Fruit fly (Drosophila melanogaster) whole organism, embryonic: Measurements from ENCODE around the gene CG5515.

Source experiments
- Atf3 ChIP-seq: fragments of 200-800 bp; sonication (Bioruptor generic); optimal IDR thresholded peaks from 3 replicates; lab custom pipeline; 2016; ENCODE audit warnings: missing biosample characterization, missing genetic modification characterization
- BtbVII ChIP-seq: fragments of 200-800 bp; sonication (Bioruptor generic); optimal IDR thresholded peaks from 3 replicates; lab custom pipeline; 2017; ENCODE audit warnings: missing biosample characterization, mild to moderate bottlenecking, missing genetic modification characterization
- CG10147 ChIP-seq: fragments of 200-800 bp; sonication (Bioruptor generic); optimal IDR thresholded peaks from 2 replicates; lab custom pipeline; 2019; ENCODE audit warnings: missing biosample characterization, mild to moderate bottlenecking, missing genetic modification characterization, moderate library complexity
- CG10431 ChIP-seq: fragments of 200-800 bp; sonication (Bioruptor generic); optimal IDR thresholded peaks from 3 replicates; lab custom pipeline; 2018; ENCODE audit warnings: missing biosample characterization, mild to moderate bottlenecking, missing genetic modification characterization
- CG11504 ChIP-seq: fragments of 200-800 bp; sonication (Bioruptor generic); optimal IDR thresholded peaks from 3 replicates; lab custom pipeline; 2019; ENCODE audit warnings: missing biosample characterization, mild to moderate bottlenecking, missing genetic modification characterization, moderate library complexity
- CG12104 ChIP-seq: fragments of 200-800 bp; sonication (Bioruptor generic); optimal IDR thresholded peaks from 3 replicates; lab custom pipeline; 2016; ENCODE audit warnings: missing biosample characterization, missing genetic modification characterization
- CG13123 ChIP-seq: fragments of 200-800 bp; sonication (Bioruptor generic); optimal IDR thresholded peaks from 2 replicates; lab custom pipeline; 2016; ENCODE audit warnings: missing biosample characterization, missing genetic modification characterization
- CG13424 ChIP-seq: fragments of 200-800 bp; sonication (Bioruptor generic); optimal IDR thresholded peaks from 2 replicates; lab custom pipeline; 2019; ENCODE audit warnings: missing biosample characterization, mild to moderate bottlenecking, missing genetic modification characterization, moderate library complexity
- CG16813 ChIP-seq: fragments of 200-800 bp; sonication (Bioruptor generic); IDR thresholded peaks from 3 replicates; pipeline ENCODE4 v1.3.6; 2022; ENCODE audit warnings: missing biosample characterization, missing genetic modification characterization; ENCODE audit not compliant: partially characterized antibody
- CG17612 ChIP-seq: fragments of 200-800 bp; sonication (Bioruptor generic); IDR thresholded peaks from 2 replicates; pipeline ENCODE4 v1.3.6; 2022; ENCODE audit warnings: missing biosample characterization, missing genetic modification characterization
- CG17829 ChIP-seq: fragments of 200-800 bp; optimal IDR thresholded peaks from 2 replicates; lab custom pipeline; 2019; ENCODE audit warnings: missing biosample characterization, mild to moderate bottlenecking, missing genetic modification characterization, moderate library complexity
- CG2202 ChIP-seq: fragments of 200-800 bp; sonication (Bioruptor generic); optimal IDR thresholded peaks from 2 replicates; lab custom pipeline; 2018; ENCODE audit warnings: missing biosample characterization, mild to moderate bottlenecking, missing genetic modification characterization
- CG2678 ChIP-seq: fragments of 200-800 bp; sonication (Bioruptor generic); optimal IDR thresholded peaks from 3 replicates; lab custom pipeline; 2019; ENCODE audit warnings: missing biosample characterization, mild to moderate bottlenecking, missing genetic modification characterization, moderate library complexity
- CG3065 ChIP-seq: fragments of 200-800 bp; sonication (Bioruptor generic); optimal IDR thresholded peaks from 2 replicates; lab custom pipeline; 2016; ENCODE audit warnings: missing biosample characterization, missing genetic modification characterization
- CG32532 ChIP-seq: fragments of 200-800 bp; sonication (Bioruptor generic); IDR thresholded peaks from 2 replicates; pipeline ENCODE4 v1.3.6; 2022; ENCODE audit warnings: missing biosample characterization, missing genetic modification characterization
- CG4854 ChIP-seq: fragments of 200-800 bp; sonication (Bioruptor generic); optimal IDR thresholded peaks from 2 replicates; lab custom pipeline; 2016; ENCODE audit warnings: missing biosample characterization, missing genetic modification characterization, inconsistent platforms
- CG7786 ChIP-seq: fragments of 200-800 bp; sonication (Bioruptor generic); optimal IDR thresholded peaks from 2 replicates; lab custom pipeline; 2016; ENCODE audit warnings: missing biosample characterization, missing genetic modification characterization
- CG7928 ChIP-seq: fragments of 200-800 bp; sonication (Bioruptor generic); optimal IDR thresholded peaks from 2 replicates; lab custom pipeline; 2017; ENCODE audit warnings: missing biosample characterization, mild to moderate bottlenecking, missing genetic modification characterization
- CG7963 ChIP-seq: fragments of 200-800 bp; sonication (Bioruptor generic); IDR thresholded peaks from 3 replicates; pipeline ENCODE4 v1.3.6; 2022; ENCODE audit warnings: missing biosample characterization, missing genetic modification characterization; ENCODE audit not compliant: partially characterized antibody
- CG8478 ChIP-seq: fragments of >200 bp; optimal IDR thresholded peaks from 2 replicates; lab custom pipeline; 2018
- CG8765 ChIP-seq: fragments of 200-800 bp; sonication (Bioruptor generic); IDR thresholded peaks from 2 replicates; pipeline ENCODE4 v1.3.6; 2022; ENCODE audit warnings: missing biosample characterization, missing genetic modification characterization
- CG9215 ChIP-seq: fragments of 200-800 bp; sonication (Bioruptor generic); IDR thresholded peaks from 2 replicates; pipeline ENCODE4 v1.3.6; 2022; ENCODE audit warnings: missing biosample characterization, missing genetic modification characterization
- CG9797 ChIP-seq: fragments of 200-800 bp; sonication (Bioruptor generic); optimal IDR thresholded peaks from 3 replicates; lab custom pipeline; 2018; ENCODE audit warnings: missing biosample characterization, mild to moderate bottlenecking, missing genetic modification characterization
- D19A ChIP-seq: fragments of 200-800 bp; optimal IDR thresholded peaks from 3 replicates; lab custom pipeline; 2019; ENCODE audit warnings: missing biosample characterization, mild to moderate bottlenecking, missing genetic modification characterization, moderate library complexity
- Dip3 ChIP-seq: fragments of 200-800 bp; sonication (Bioruptor generic); optimal IDR thresholded peaks from 3 replicates; lab custom pipeline; 2016; ENCODE audit warnings: missing biosample characterization, missing genetic modification characterization
- Dref ChIP-seq: fragments of 200-800 bp; sonication (Bioruptor generic); IDR thresholded peaks from 2 replicates; pipeline ENCODE4 v1.3.6; 2022; ENCODE audit warnings: missing biosample characterization, missing genetic modification characterization
- Drgx ChIP-seq: fragments of 200-800 bp; sonication (Bioruptor generic); IDR thresholded peaks from 2 replicates; pipeline ENCODE4 v1.3.6; 2022; ENCODE audit warnings: missing biosample characterization, missing genetic modification characterization
- ERR ChIP-seq: fragments of 200-800 bp; sonication (Bioruptor generic); optimal IDR thresholded peaks from 2 replicates; lab custom pipeline; 2016; ENCODE audit warnings: missing biosample characterization, missing genetic modification characterization
- Eip74EF ChIP-seq, 2 experiments: fragments of 200-800 bp in 1 of 2; fragments of >200 bp in 1 of 2; sonication (Bioruptor generic) in 1 of 2; optimal IDR thresholded peaks; 2 replicates each; lab custom pipeline; 2017 to 2019; ENCODE audit warnings: missing biosample characterization in 2 of 2, missing genetic modification characterization in 2 of 2, mild to moderate bottlenecking in 1 of 2, moderate library complexity in 1 of 2
- Hr39 ChIP-seq: fragments of >200 bp; optimal IDR thresholded peaks from 2 replicates; lab custom pipeline; 2017
- Med ChIP-seq: fragments of 200-800 bp; sonication (Bioruptor generic); peaks from one replicate; lab custom pipeline; 2016; ENCODE audit warnings: missing biosample characterization, missing genetic modification characterization, mild to moderate bottlenecking, inconsistent platforms, moderate library complexity
- Myb ChIP-seq: fragments of 200-800 bp; sonication (Bioruptor generic); optimal IDR thresholded peaks from 2 replicates; lab custom pipeline; 2016; ENCODE audit warnings: missing biosample characterization, missing genetic modification characterization
- NfI ChIP-seq: fragments of 200-800 bp; sonication (Bioruptor generic); optimal IDR thresholded peaks from 3 replicates; lab custom pipeline; 2018; ENCODE audit warnings: missing biosample characterization, mild to moderate bottlenecking, missing genetic modification characterization, moderate library complexity
- Spps ChIP-seq: fragments of 200-800 bp; sonication (Bioruptor generic); optimal IDR thresholded peaks from 2 replicates; lab custom pipeline; 2018; ENCODE audit warnings: missing biosample characterization, mild to moderate bottlenecking, missing genetic modification characterization
- Trl ChIP-seq, 3 experiments: fragments of >200 bp in 2 of 3; fragments of 200-800 bp in 1 of 3; sonication (Bioruptor generic) in 1 of 3; optimal IDR thresholded peaks; 2 replicates in 1 of 3; 3 replicates in 2 of 3; lab custom pipeline; 2016 to 2017; ENCODE audit warnings: missing biosample characterization in 1 of 3, missing genetic modification characterization in 1 of 3
- Usf ChIP-seq: fragments of 200-800 bp; sonication (Bioruptor generic); optimal IDR thresholded peaks from 2 replicates; lab custom pipeline; 2017; ENCODE audit warnings: missing genotype, missing biosample characterization, missing genetic modification characterization
- YL-1 ChIP-seq: fragments of 200-800 bp; sonication (Bioruptor generic); optimal IDR thresholded peaks from 3 replicates; lab custom pipeline; 2017; ENCODE audit warnings: missing biosample characterization, mild to moderate bottlenecking, missing genetic modification characterization
- ap ChIP-seq: fragments of 200-800 bp; sonication (Bioruptor generic); IDR thresholded peaks from 2 replicates; pipeline ENCODE4 v1.3.6; 2022; ENCODE audit warnings: missing biosample characterization, missing genetic modification characterization
- bab2 ChIP-seq: fragments of 200-800 bp; sonication (Bioruptor generic); optimal IDR thresholded peaks from 2 replicates; lab custom pipeline; 2016; ENCODE audit warnings: missing biosample characterization, missing genetic modification characterization
- bsh ChIP-seq, 2 experiments: fragments of 200-800 bp; sonication (Bioruptor generic); optimal IDR thresholded peaks; 2 replicates each; lab custom pipeline; 2017 to 2018; ENCODE audit warnings: mild to moderate bottlenecking in 2 of 2, missing biosample characterization in 2 of 2, missing genetic modification characterization in 2 of 2, moderate library complexity in 1 of 2
- ems ChIP-seq: fragments of 200-800 bp; sonication (Bioruptor generic); optimal IDR thresholded peaks from 3 replicates; lab custom pipeline; 2016; ENCODE audit warnings: missing biosample characterization, missing genetic modification characterization
- fd102C ChIP-seq: fragments of 200-800 bp; sonication (Bioruptor generic); optimal IDR thresholded peaks from 2 replicates; lab custom pipeline; 2018; ENCODE audit warnings: missing biosample characterization, mild to moderate bottlenecking, missing genetic modification characterization, moderate library complexity
- gro ChIP-seq: fragments of 200-800 bp; sonication (Bioruptor generic); optimal IDR thresholded peaks from 2 replicates; lab custom pipeline; 2016; ENCODE audit warnings: missing biosample characterization, missing genetic modification characterization
- h ChIP-seq: fragments of >200 bp; optimal IDR thresholded peaks from 2 replicates; lab custom pipeline; 2017
- hth ChIP-seq: fragments of >200 bp; optimal IDR thresholded peaks from 2 replicates; lab custom pipeline; 2017; ENCODE audit warnings: inconsistent platforms
- jigr1 ChIP-seq: fragments of 200-800 bp; sonication (Bioruptor generic); IDR thresholded peaks from 3 replicates; pipeline ENCODE4 v1.3.6; 2022; ENCODE audit warnings: missing biosample characterization, missing genetic modification characterization
- nau ChIP-seq: fragments of 200-800 bp; sonication (Bioruptor generic); optimal IDR thresholded peaks from 3 replicates; lab custom pipeline; 2017; ENCODE audit warnings: missing biosample characterization, mild to moderate bottlenecking, missing genetic modification characterization, missing genetic modification reagents
- peb ChIP-seq: fragments of 200-800 bp; sonication (Bioruptor generic); IDR thresholded peaks from 2 replicates; pipeline ENCODE4 v1.3.6; 2022; ENCODE audit warnings: missing biosample characterization, missing genetic modification characterization
- pnt ChIP-seq: fragments of 200-800 bp; sonication (Bioruptor generic); optimal IDR thresholded peaks from 3 replicates; lab custom pipeline; 2016; ENCODE audit warnings: missing biosample characterization, missing genetic modification characterization
- sna ChIP-seq: fragments of 200-800 bp; sonication (Bioruptor generic); IDR thresholded peaks from 2 replicates; pipeline ENCODE4 v1.3.6; 2022; ENCODE audit warnings: missing biosample characterization, missing genetic modification characterization; ENCODE audit not compliant: partially characterized antibody
- tup ChIP-seq: fragments of 200-800 bp; sonication (Bioruptor generic); optimal IDR thresholded peaks from 2 replicates; lab custom pipeline; 2016; ENCODE audit warnings: missing biosample characterization, mild to moderate bottlenecking, missing genetic modification characterization, moderate library complexity
- wek ChIP-seq: fragments of 200-800 bp; sonication (Bioruptor generic); optimal IDR thresholded peaks from 3 replicates; lab custom pipeline; 2018; ENCODE audit warnings: missing biosample characterization, mild to moderate bottlenecking, missing genetic modification characterization, moderate library complexity

Gene CG5515

DNA sequence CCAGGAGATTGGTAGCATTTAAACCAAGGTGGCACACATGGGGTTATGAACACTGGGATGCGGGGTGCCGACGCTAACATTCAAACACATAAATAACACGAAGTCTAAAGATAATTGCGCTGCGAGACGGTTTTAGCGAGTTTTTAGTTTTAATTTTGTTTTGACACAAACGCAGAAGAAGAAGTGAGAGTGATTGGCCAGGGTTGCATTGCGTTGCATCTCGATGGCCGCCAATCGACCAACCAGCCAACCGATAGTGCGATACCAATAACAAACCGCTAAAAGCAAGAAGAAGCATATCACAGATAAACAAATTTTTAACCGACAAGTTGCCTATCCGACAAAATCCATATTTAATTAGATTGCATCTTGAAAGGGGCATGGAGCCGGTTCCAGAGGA, 38.0 kb upstream of the CG5515 start, which contains the start of the genes Spps and CG13609 (continued):
- TF ChIP-seq nau, result no peak
- peak; percentile 55 for TF ChIP-seq CG17829 (tag; lab: Kevin White, UChicago)
- TF ChIP-seq ERR (GFP tag; lab: Kevin White, UChicago), result peak; percentile 45
- TF ChIP-seq NfI (GFP tag; lab: Kevin White, UChicago), result peak; percentile 27
- TF ChIP-seq CG32532, result 0 out of 2 replicates have a peak, but pooled peaks have one; percentile 27
- TF ChIP-seq h (lab: Kevin White, UChicago), result no peak
- TF ChIP-seq CG11504 (tag; lab: Kevin White, UChicago), result no peak
- TF ChIP-seq Dip3 (GFP tag; lab: Kevin White, UChicago), result no peak
- no peak for TF ChIP-seq Atf3 (GFP tag; lab: Kevin White, UChicago)
- no peak for TF ChIP-seq CG4854 (GFP tag; lab: Kevin White, UChicago)
- TF ChIP-seq bsh (GFP tag; optimal IDR thresholded peaks at IDR 0.05; lab: Kevin White, UChicago), result peak in 1 of 2 experiments; percentile 13
- peak; percentile 74 for TF ChIP-seq CG7928 (GFP tag; lab: Kevin White, UChicago)
- no peak for TF ChIP-seq BtbVII (GFP tag; lab: Kevin White, UChicago)
- peak; percentile 87 for TF ChIP-seq Med (GFP tag; lab: Kevin White, UChicago)
- TF ChIP-seq Myb (GFP tag; lab: Kevin White, UChicago), result peak; percentile 95
- no peak for TF ChIP-seq D19A
- TF ChIP-seq CG17612, result no peak
- no peak for TF ChIP-seq CG8478
- no peak for TF ChIP-seq bab2
- TF ChIP-seq CG2202 (tag; lab: Kevin White, UChicago), result peak; percentile 1
- no peak for TF ChIP-seq peb
- TF ChIP-seq tup, result no peak
- TF ChIP-seq gro (GFP tag; lab: Kevin White, UChicago), result peak; percentile 44
- no peak for TF ChIP-seq jigr1 (GFP tag; lab: Robert Waterston, UW)
- peak; percentile 95 for TF ChIP-seq CG16813 (GFP tag; lab: Robert Waterston, UW)
- no peak for TF ChIP-seq CG10147 (GFP tag; lab: Kevin White, UChicago)
- peak; percentile 52 for TF ChIP-seq Spps (tag; lab: Kevin White, UChicago)
- TF ChIP-seq fd102C (GFP tag; lab: Kevin White, UChicago), result no peak
- TF ChIP-seq sna (GFP tag; lab: Robert Waterston, UW), result peak; percentile 92
- TF ChIP-seq CG7963 (GFP tag; lab: Robert Waterston, UW), result peak; percentile 98
- peak; percentile 96 for TF ChIP-seq Dref (GFP tag; lab: Robert Waterston, UW)
- peak; percentile 43 for TF ChIP-seq CG9797
- TF ChIP-seq ap (GFP tag; lab: Robert Waterston, UW), result no peak
- no peak for TF ChIP-seq CG3065 (GFP tag; lab: Kevin White, UChicago)
- TF ChIP-seq CG8765, result no peak
- TF ChIP-seq Drgx (GFP tag; lab: Robert Waterston, UW), result no peak
- TF ChIP-seq CG13424 (tag; lab: Kevin White, UChicago), result no peak
- TF ChIP-seq Usf (GFP tag; lab: Kevin White, UChicago), result no peak
- peak; percentile 89 for TF ChIP-seq YL-1 (GFP tag; lab: Kevin White, UChicago)
- peak; percentile 1 for TF ChIP-seq ems (GFP tag; lab: Kevin White, UChicago)
- no peak for TF ChIP-seq Eip74EF (GFP tag; optimal IDR thresholded peaks at IDR 0.05; lab: Kevin White, UChicago)
- no peak for TF ChIP-seq hth (lab: Kevin White, UChicago)
- no peak for TF ChIP-seq Trl (optimal IDR thresholded peaks at IDR 0.05; lab: Kevin White, UChicago)
- TF ChIP-seq Trl (GFP tag; optimal IDR thresholded peaks at IDR 0.05; lab: Kevin White, UChicago), result no peak
- TF ChIP-seq wek (GFP tag; lab: Kevin White, UChicago), result no peak
- no peak for TF ChIP-seq CG12104
- TF ChIP-seq CG9215 (GFP tag; lab: Robert Waterston, UW), result no peak
- no peak for TF ChIP-seq Hr39
- no peak for TF ChIP-seq CG13123 (GFP tag; lab: Kevin White, UChicago)
- no peak for TF ChIP-seq pnt
- no peak for TF ChIP-seq CG7786 (GFP tag; lab: Kevin White, UChicago)
- TF ChIP-seq CG10431 (GFP tag; lab: Kevin White, UChicago), result peak; percentile 46
- TF ChIP-seq CG2678 (tag; lab: Kevin White, UChicago), result no peak
